Worm (Caenorhabditis elegans) whole organism, L1 larva: ENCODE results near the gene C23F12.9.

Experiments used
- C04F5.9 ChIP-seq: sonication (generic microtip); optimal IDR thresholded peaks from 2 replicates; lab custom pipeline; 2016; ENCODE audit warnings: missing genetic modification characterization, missing compliant biosample characterization
- C16A3.4 ChIP-seq: fragments of 150-350 bp; optimal IDR thresholded peaks from 2 replicates; lab custom pipeline; 2014; ENCODE audit warnings: missing biosample characterization, missing genetic modification characterization
- F16B12.6 ChIP-seq: fragments of 150-350 bp; optimal IDR thresholded peaks from 2 replicates; lab custom pipeline; 2014; ENCODE audit warnings: missing biosample characterization, missing genetic modification characterization
- Y116A8C.19 ChIP-seq: sonication (generic microtip); optimal IDR thresholded peaks from 2 replicates; lab custom pipeline; 2016; ENCODE audit warnings: missing compliant biosample characterization, missing genetic modification characterization, borderline replicate concordance
- aha-1 ChIP-seq: fragments of 150-350 bp; optimal IDR thresholded peaks from 2 replicates; lab custom pipeline; 2014; ENCODE audit warnings: missing biosample characterization, missing genetic modification characterization
- alr-1 ChIP-seq: fragments of 200-800 bp; sonication (Bioruptor generic); optimal IDR thresholded peaks from 2 replicates; lab custom pipeline; 2018; ENCODE audit warnings: borderline replicate concordance, mild to moderate bottlenecking, missing genetic modification characterization, missing compliant biosample characterization
- ama-1 ChIP-seq: fragments of 150-350 bp; optimal IDR thresholded peaks from 2 replicates; lab custom pipeline; 2014
- ceh-8 ChIP-seq: fragments of 200-800 bp; sonication (Bioruptor generic); optimal IDR thresholded peaks from 2 replicates; lab custom pipeline; 2018; ENCODE audit warnings: mild to moderate bottlenecking, missing genetic modification characterization, moderate library complexity, missing compliant biosample characterization
- ceh-88 ChIP-seq: fragments of 200-800 bp; sonication (Bioruptor generic); IDR thresholded peaks from 2 replicates; pipeline ENCODE4 v1.3.6; 2022; ENCODE audit warnings: missing genetic modification characterization, missing compliant biosample characterization
- ceh-90 ChIP-seq: sonication (generic microtip); optimal IDR thresholded peaks from 2 replicates; lab custom pipeline; 2016; ENCODE audit warnings: missing genetic modification characterization, missing compliant biosample characterization
- ces-1 ChIP-seq: fragments of 150-350 bp; optimal IDR thresholded peaks from 2 replicates; lab custom pipeline; 2014; ENCODE audit warnings: missing biosample characterization, missing genetic modification reagents, missing genetic modification characterization
- dpl-1 ChIP-seq, 3 experiments: fragments of 150-350 bp in 2 of 3; sonication (generic microtip) in 1 of 3; optimal IDR thresholded peaks; 2 replicates each; lab custom pipeline; 2014 to 2017; ENCODE audit warnings: missing biosample characterization in 3 of 3, missing genetic modification characterization in 3 of 3, missing genetic modification reagents in 3 of 3
- dsc-1 ChIP-seq: sonication (generic microtip); optimal IDR thresholded peaks from 2 replicates; lab custom pipeline; 2016; ENCODE audit warnings: mild to moderate bottlenecking, missing genetic modification characterization, missing compliant biosample characterization
- egl-13 ChIP-seq: sonication (generic microtip); optimal IDR thresholded peaks from 2 replicates; lab custom pipeline; 2016; ENCODE audit warnings: missing genotype, missing genetic modification reagents, missing genetic modification characterization, missing compliant biosample characterization
- elt-2 ChIP-seq: sonication (generic microtip); optimal IDR thresholded peaks from 2 replicates; lab custom pipeline; 2016; ENCODE audit warnings: missing genetic modification characterization, mild to moderate bottlenecking, inconsistent platforms, missing compliant biosample characterization, missing genetic modification reagents
- ets-5 ChIP-seq: fragments of 200-800 bp; sonication (Bioruptor generic); IDR thresholded peaks from 2 replicates; pipeline ENCODE4 v1.3.6; 2022; ENCODE audit warnings: missing genetic modification characterization, missing compliant biosample characterization
- fkh-8 ChIP-seq: sonication (generic microtip); optimal IDR thresholded peaks from 2 replicates; lab custom pipeline; 2016; ENCODE audit warnings: mild to moderate bottlenecking, missing genetic modification characterization, missing compliant biosample characterization
- fos-1 ChIP-seq: fragments of 150-350 bp; optimal IDR thresholded peaks from 2 replicates; lab custom pipeline; 2014; ENCODE audit warnings: missing biosample characterization, missing genetic modification characterization
- grh-1 ChIP-seq: fragments of 200-800 bp; sonication (Bioruptor generic); IDR thresholded peaks from 2 replicates; pipeline ENCODE4 v1.3.6; 2022; ENCODE audit warnings: missing genetic modification reagents, missing genetic modification characterization, missing compliant biosample characterization
- hlh-4 ChIP-seq: sonication (generic microtip); optimal IDR thresholded peaks from 2 replicates; lab custom pipeline; 2016; ENCODE audit warnings: mild to moderate bottlenecking, missing genetic modification characterization, missing compliant biosample characterization
- irx-1 ChIP-seq: sonication (generic microtip); optimal IDR thresholded peaks from 2 replicates; lab custom pipeline; 2016; ENCODE audit warnings: missing genetic modification characterization, missing compliant biosample characterization
- isw-1 ChIP-seq: fragments of 200-800 bp; sonication (Bioruptor generic); IDR thresholded peaks from 2 replicates; pipeline ENCODE4 v1.3.6; 2022; ENCODE audit warnings: missing genetic modification characterization, missing compliant biosample characterization
- jun-1 ChIP-seq: fragments of 150-350 bp; optimal IDR thresholded peaks from 2 replicates; lab custom pipeline; 2014; ENCODE audit warnings: missing biosample characterization, missing genetic modification reagents, missing genetic modification characterization
- lin-13 ChIP-seq: fragments of 150-350 bp; optimal IDR thresholded peaks from 2 replicates; lab custom pipeline; 2014; ENCODE audit warnings: missing biosample characterization, missing genetic modification reagents, missing genetic modification characterization
- lin-14 ChIP-seq: fragments of 200-800 bp; sonication (Bioruptor generic); optimal IDR thresholded peaks from 2 replicates; lab custom pipeline; 2018; ENCODE audit warnings: mild to moderate bottlenecking, missing genetic modification characterization, moderate library complexity, missing compliant biosample characterization
- lin-15B ChIP-seq: fragments of 150-350 bp; sonication (generic microtip); optimal IDR thresholded peaks from 3 replicates; lab custom pipeline; 2014; ENCODE audit warnings: missing biosample characterization, missing genetic modification characterization
- lin-35 ChIP-seq, 2 experiments: fragments of 150-350 bp; optimal IDR thresholded peaks; 2 replicates each; lab custom pipeline; 2014; ENCODE audit warnings: missing biosample characterization in 2 of 2, missing genetic modification characterization in 2 of 2, missing genetic modification reagents in 2 of 2
- lin-39 ChIP-seq: fragments of 150-350 bp; optimal IDR thresholded peaks from 2 replicates; lab custom pipeline; 2014; ENCODE audit warnings: missing biosample characterization, missing genetic modification reagents, missing genetic modification characterization
- lir-3 ChIP-seq: sonication (generic microtip); optimal IDR thresholded peaks from 2 replicates; lab custom pipeline; 2016; ENCODE audit warnings: mild to moderate bottlenecking, missing genetic modification characterization, moderate library complexity, missing compliant biosample characterization; ENCODE audit not compliant: poor library complexity
- lsy-2 ChIP-seq, 2 experiments: fragments of 150-350 bp; optimal IDR thresholded peaks; 2 replicates each; lab custom pipeline; 2014; ENCODE audit warnings: missing biosample characterization in 2 of 2, missing genetic modification characterization in 2 of 2
- mdl-1 ChIP-seq, 2 experiments: fragments of 150-350 bp; optimal IDR thresholded peaks; 2 replicates each; lab custom pipeline; 2014 to 2017; ENCODE audit warnings: missing biosample characterization in 2 of 2, missing genetic modification characterization in 2 of 2, inconsistent platforms in 1 of 2
- mef-2 ChIP-seq: fragments of 150-350 bp; optimal IDR thresholded peaks from 2 replicates; lab custom pipeline; 2014; ENCODE audit warnings: missing biosample characterization, missing genetic modification characterization
- nhr-11 ChIP-seq: fragments of 150-350 bp; optimal IDR thresholded peaks from 2 replicates; lab custom pipeline; 2014; ENCODE audit warnings: missing biosample characterization, missing genetic modification characterization
- nhr-20 ChIP-seq: sonication (generic microtip); optimal IDR thresholded peaks from 2 replicates; lab custom pipeline; 2016; ENCODE audit warnings: mild to moderate bottlenecking, missing genetic modification characterization, missing compliant biosample characterization
- nhr-47 ChIP-seq: sonication (generic microtip); optimal IDR thresholded peaks from 2 replicates; lab custom pipeline; 2016; ENCODE audit warnings: mild to moderate bottlenecking, missing genetic modification characterization, moderate library complexity, missing compliant biosample characterization
- nhr-85 ChIP-seq: sonication (generic microtip); peaks from one replicate; lab custom pipeline; 2016; ENCODE audit warnings: missing genetic modification characterization, inconsistent platforms, missing compliant biosample characterization
- nhr-90 ChIP-seq: sonication (generic microtip); optimal IDR thresholded peaks from 2 replicates; lab custom pipeline; 2016; ENCODE audit warnings: mild to moderate bottlenecking, missing genetic modification characterization, missing compliant biosample characterization; ENCODE audit not compliant: poor library complexity
- pag-3 ChIP-seq: sonication (generic microtip); optimal IDR thresholded peaks from 2 replicates; lab custom pipeline; 2017; ENCODE audit warnings: missing genetic modification characterization, mild to moderate bottlenecking, missing compliant biosample characterization, antibody characterized with exemption, borderline replicate concordance; ENCODE audit not compliant: insufficient read depth
- pqm-1 ChIP-seq: sonication (generic microtip); optimal IDR thresholded peaks from 3 replicates; lab custom pipeline; 2017; ENCODE audit warnings: missing biosample characterization, missing genetic modification characterization
- snpc-4 ChIP-seq: fragments of 150-350 bp; optimal IDR thresholded peaks from 2 replicates; lab custom pipeline; 2014; ENCODE audit warnings: missing biosample characterization, missing genetic modification characterization
- snu-23 ChIP-seq: sonication (generic microtip); optimal IDR thresholded peaks from 2 replicates; lab custom pipeline; 2016; ENCODE audit warnings: missing genetic modification characterization, missing compliant biosample characterization
- sptf-1 ChIP-seq: fragments of 150-350 bp; optimal IDR thresholded peaks from 2 replicates; lab custom pipeline; 2014; ENCODE audit warnings: missing biosample characterization, missing genetic modification characterization
- sup-37 ChIP-seq: fragments of 200-800 bp; sonication (Bioruptor generic); optimal IDR thresholded peaks from 2 replicates; lab custom pipeline; 2018; ENCODE audit warnings: mild to moderate bottlenecking, missing genetic modification characterization, missing compliant biosample characterization
- unc-62 ChIP-seq: fragments of 150-350 bp; optimal IDR thresholded peaks from 2 replicates; lab custom pipeline; 2014; ENCODE audit warnings: missing biosample characterization, missing genetic modification reagents, missing genetic modification characterization
- vab-15 ChIP-seq: sonication (generic microtip); optimal IDR thresholded peaks from 2 replicates; lab custom pipeline; 2017; ENCODE audit warnings: missing genotype, mild to moderate bottlenecking, missing genetic modification characterization, missing compliant biosample characterization
- xbp-1 ChIP-seq: sonication (generic microtip); optimal IDR thresholded peaks from 2 replicates; lab custom pipeline; 2016; ENCODE audit warnings: missing genetic modification characterization, missing compliant biosample characterization
- zag-1 ChIP-seq: fragments of 150-350 bp; optimal IDR thresholded peaks from 2 replicates; lab custom pipeline; 2014; ENCODE audit warnings: missing biosample characterization, missing genetic modification characterization

C23F12.9 gene

ce11 chrX:9431002-9431482 is 37.2 kb downstream of the C23F12.9 start, which contains the start of gene B0272.3 (continued):
- peak; percentile 51 for TF ChIP-seq nhr-90 (tag; lab: Kevin White, UChicago)
- TF ChIP-seq egl-13 (tag; lab: Kevin White, UChicago) = no peak
- TF ChIP-seq lin-14 = peak; percentile 83
- TF ChIP-seq mdl-1 (tag; optimal IDR thresholded peaks at IDR 0.05; lab: Kevin White, UChicago) = peak in 1 of 2 experiments; percentile 59
- TF ChIP-seq lin-13 = no peak
- TF ChIP-seq snu-23 = peak; percentile 80
- no peak for TF ChIP-seq lir-3
- TF ChIP-seq vab-15 = no peak
- peak; percentile 81 for TF ChIP-seq elt-2
- TF ChIP-seq mef-2 (tag; lab: Kevin White, UChicago) = no peak
- peak; percentile 4 to 44 for TF ChIP-seq lsy-2 (tag; optimal IDR thresholded peaks at IDR 0.05; lab: Kevin White, UChicago)
- no peak for TF ChIP-seq hlh-4 (tag; lab: Kevin White, UChicago)

ce11 chrX:9436843-9437312 is 43.0 kb downstream of the C23F12.9 start, which contains the start of gene tbb-4:
Gene tbb-4, minus strand, starts transcription at chrX:9436893.
- TF ChIP-seq lsy-2 (tag; optimal IDR thresholded peaks at IDR 0.05; lab: Kevin White, UChicago) (no peak), fkh-8 (tag; lab: Kevin White, UChicago) (peak; percentile 80)
- TF ChIP-seq, all 84 proteins: peak for 1

ce11 chrX:9441512-9441911 is 47.7 kb downstream of the C23F12.9 start, which contains the start of gene memb-1:
Gene memb-1, minus strand, starts transcription at chrX:9441571.
- TF ChIP-seq nhr-11 (tag; lab: Kevin White, UChicago) = no peak
- peak; percentile 96 for TF ChIP-seq F16B12.6 (tag; lab: Kevin White, UChicago)
- TF ChIP-seq ceh-90 (tag; lab: Kevin White, UChicago) = no peak
- no peak for TF ChIP-seq ceh-8 (GFP tag; lab: Kevin White, UChicago)
- peak; percentile 8; the same call in 1 of the 2 replicates for TF ChIP-seq isw-1 (GFP tag; lab: Robert Waterston, UW)
- TF ChIP-seq nhr-85 (tag; lab: Kevin White, UChicago) = peak; percentile 65
- no peak for TF ChIP-seq lin-15B (tag; lab: Kevin White, UChicago)
- TF ChIP-seq hlh-4 (tag; lab: Kevin White, UChicago) = no peak
- no peak for TF ChIP-seq vab-15
- no peak for TF ChIP-seq snpc-4 (tag; lab: Kevin White, UChicago)
- TF ChIP-seq xbp-1 = peak; percentile 100
- TF ChIP-seq ets-5 (GFP tag; lab: Robert Waterston, UW) = no peak
- no peak for TF ChIP-seq ama-1 (lab: Kevin White, UChicago)
- TF ChIP-seq mdl-1 (tag; optimal IDR thresholded peaks at IDR 0.05; lab: Kevin White, UChicago) = peak in 1 of 2 experiments; percentile 70
- TF ChIP-seq lir-3 = no peak
- TF ChIP-seq alr-1 (tag; lab: Kevin White, UChicago) = no peak
- peak; percentile 63 for TF ChIP-seq nhr-90 (tag; lab: Kevin White, UChicago)
- no peak for TF ChIP-seq ceh-88
- TF ChIP-seq irx-1 (tag; lab: Kevin White, UChicago) = no peak
- no peak for TF ChIP-seq elt-2
- TF ChIP-seq dpl-1 (GFP tag; optimal IDR thresholded peaks at IDR 0.05; lab: Kevin White, UChicago) = peak in 2 of 3 experiments; percentile 43 to 50
- no peak for TF ChIP-seq unc-62 (GFP tag; lab: Kevin White, UChicago)
- peak; percentile 30 to 79 for TF ChIP-seq lin-35 (GFP tag; optimal IDR thresholded peaks at IDR 0.05; lab: Kevin White, UChicago)
- no peak for TF ChIP-seq pqm-1
- no peak for TF ChIP-seq lin-39 (tag; lab: Kevin White, UChicago)
- peak; percentile 45 for TF ChIP-seq jun-1 (tag; lab: Kevin White, UChicago)
- peak; percentile 45 for TF ChIP-seq fos-1 (tag; lab: Kevin White, UChicago)
- peak; percentile 65 for TF ChIP-seq nhr-47 (tag; lab: Kevin White, UChicago)
- no peak for TF ChIP-seq Y116A8C.19
- peak; percentile 35 for TF ChIP-seq fkh-8 (tag; lab: Kevin White, UChicago)
- TF ChIP-seq zag-1 (tag; lab: Kevin White, UChicago) = no peak
- TF ChIP-seq sptf-1 (tag; lab: Kevin White, UChicago) = no peak
- TF ChIP-seq nhr-20 (tag; lab: Kevin White, UChicago) = peak; percentile 70
- TF ChIP-seq sup-37 (GFP tag; lab: Kevin White, UChicago) = no peak
- no peak for TF ChIP-seq grh-1 (GFP tag; lab: Robert Waterston, UW)
- peak; percentile 66 for TF ChIP-seq C16A3.4 (tag; lab: Kevin White, UChicago)
- no peak for TF ChIP-seq aha-1
- peak; percentile 77 for TF ChIP-seq snu-23
- TF ChIP-seq pag-3 (tag; lab: Kevin White, UChicago) = no peak
- peak; percentile 23 for TF ChIP-seq dsc-1 (tag; lab: Kevin White, UChicago)
- no peak for TF ChIP-seq C04F5.9 (tag; lab: Kevin White, UChicago)
- TF ChIP-seq ces-1 (GFP tag; lab: Kevin White, UChicago) = no peak
